Worm (Caenorhabditis elegans): Measurements from ENCODE around the gene srh-27.

The srh-27 gene

DNA sequence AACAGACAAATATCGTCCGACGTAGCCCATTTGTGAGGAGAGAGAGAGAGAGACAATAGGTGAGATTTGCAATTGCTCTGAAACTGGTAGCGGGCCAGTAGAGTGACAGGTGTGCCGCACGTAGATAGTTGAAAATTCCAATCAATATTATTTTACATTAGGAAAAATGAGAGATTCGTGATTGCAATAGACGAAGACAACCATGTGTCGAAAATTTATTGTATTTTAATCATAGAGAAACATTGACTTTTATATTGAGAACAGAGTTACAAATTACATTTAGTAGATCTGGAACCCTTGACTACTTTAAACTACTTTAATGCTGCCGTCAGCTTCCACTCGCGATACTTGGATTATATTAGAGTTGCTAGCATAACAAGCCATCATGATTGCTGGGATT is 35.9 kb upstream of the srh-27 start, which contains the start of gene Y57A10C.1:
Y57A10C.1 (minus strand) TSS at position 101 of the 400 bp plus-strand sequence.
- no peak for TF ChIP-seq nhr-10 (tag; optimal IDR thresholded peaks at IDR 0.05)
- TF ChIP-seq gmeb-1 (tag; optimal IDR thresholded peaks at IDR 0.05) = no peak
- no peak for TF ChIP-seq nhr-77 (tag; optimal IDR thresholded peaks at IDR 0.05)
- TF ChIP-seq mab-5 (tag; optimal IDR thresholded peaks at IDR 0.05) = no peak
- no peak for TF ChIP-seq snpc-4 (tag; optimal IDR thresholded peaks at IDR 0.05)
- no peak for TF ChIP-seq dmd-4 (tag; optimal IDR thresholded peaks at IDR 0.05)

DNA sequence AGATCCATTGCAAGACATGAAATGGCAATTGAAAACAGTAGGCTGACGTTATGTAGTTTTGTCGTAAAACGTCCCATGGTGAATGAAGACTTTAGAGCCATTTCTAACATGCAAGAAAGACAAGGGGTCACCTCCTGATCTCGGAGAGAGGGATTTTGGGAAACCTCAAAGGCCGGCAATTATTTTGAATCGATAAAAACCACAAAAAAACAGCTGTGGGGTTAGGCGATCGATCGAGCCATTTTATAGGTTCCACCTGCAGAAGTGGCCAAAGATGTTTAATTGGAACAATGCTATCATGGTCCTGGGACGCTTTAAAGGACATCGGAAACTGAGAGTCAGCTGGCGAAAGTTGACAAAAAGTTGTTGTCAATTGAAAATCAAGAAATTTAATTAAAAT is 33.5 kb upstream of the srh-27 start, which contains the start of gene Y57A10C.11:
Y57A10C.11 (minus strand) TSS at position 101 of the 400 bp plus-strand sequence.
- no peak for TF ChIP-seq mbf-1 (tag; optimal IDR thresholded peaks at IDR 0.05)
- no peak for TF ChIP-seq nhr-77 (tag; optimal IDR thresholded peaks at IDR 0.05)
- TF ChIP-seq unc-55 (GFP tag; optimal IDR thresholded peaks at IDR 0.05) = no peak
- no peak for TF ChIP-seq lin-39 (tag; optimal IDR thresholded peaks at IDR 0.05)
- TF ChIP-seq lin-11 (tag; optimal IDR thresholded peaks at IDR 0.05) = no peak
- TF ChIP-seq nhr-237 (tag; optimal IDR thresholded peaks at IDR 0.05) = no peak
- TF ChIP-seq F13H6.1 (tag; optimal IDR thresholded peaks at IDR 0.05) = no peak
- no peak for TF ChIP-seq mab-5 (tag; optimal IDR thresholded peaks at IDR 0.05)
- no peak for TF ChIP-seq skn-1 (tag; optimal IDR thresholded peaks at IDR 0.05)
- no peak for TF ChIP-seq aly-2 (tag; optimal IDR thresholded peaks at IDR 0.05)
- TF ChIP-seq ama-1 (optimal IDR thresholded peaks at IDR 0.05) = no peak
- TF ChIP-seq nhr-25 (tag; optimal IDR thresholded peaks at IDR 0.05) = no peak
- TF ChIP-seq alr-1 (tag; optimal IDR thresholded peaks at IDR 0.05) = no peak
- TF ChIP-seq nhr-129 (tag; optimal IDR thresholded peaks at IDR 0.05) = no peak
- TF ChIP-seq elt-1 (tag; optimal IDR thresholded peaks at IDR 0.05) = no peak
- no peak for TF ChIP-seq nhr-21 (tag; optimal IDR thresholded peaks at IDR 0.05)
- TF ChIP-seq blmp-1 (tag; optimal IDR thresholded peaks at IDR 0.05; ENCODE audit: insufficient read depth) = no peak
- TF ChIP-seq snpc-4 (tag; optimal IDR thresholded peaks at IDR 0.05) = no peak
- TF ChIP-seq C34F6.9 (tag; optimal IDR thresholded peaks at IDR 0.05) = no peak
- no peak for TF ChIP-seq nhr-10 (tag; optimal IDR thresholded peaks at IDR 0.05)

DNA sequence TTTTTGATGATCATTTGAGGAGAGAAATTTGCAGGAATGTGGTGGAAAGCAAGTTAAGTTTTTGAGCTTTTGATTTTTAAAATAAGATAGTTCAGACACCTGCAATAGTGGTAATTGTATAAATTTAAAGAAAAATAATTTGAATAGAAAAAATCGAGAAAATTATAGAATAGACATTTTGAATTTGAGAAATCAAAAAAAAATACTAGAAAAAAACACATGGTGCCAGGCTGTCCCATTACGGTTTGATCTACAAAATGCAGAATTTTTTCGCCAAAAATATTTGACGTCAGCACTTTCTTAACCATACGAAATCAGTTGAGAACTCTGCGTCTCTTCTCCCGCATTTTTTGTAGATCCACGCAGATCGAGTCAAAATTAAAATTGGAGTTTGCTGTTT is 30.8 kb upstream of the srh-27 start, which contains the start of gene sre-27:
sre-27 (minus strand) TSS at position 101 of the 400 bp plus-strand sequence.
- TF ChIP-seq F13H6.1 (tag; optimal IDR thresholded peaks at IDR 0.05) (no peak), lin-13 (GFP tag; optimal IDR thresholded peaks at IDR 0.05) (no peak), unc-62 (GFP tag; optimal IDR thresholded peaks at IDR 0.05) (no peak)

DNA sequence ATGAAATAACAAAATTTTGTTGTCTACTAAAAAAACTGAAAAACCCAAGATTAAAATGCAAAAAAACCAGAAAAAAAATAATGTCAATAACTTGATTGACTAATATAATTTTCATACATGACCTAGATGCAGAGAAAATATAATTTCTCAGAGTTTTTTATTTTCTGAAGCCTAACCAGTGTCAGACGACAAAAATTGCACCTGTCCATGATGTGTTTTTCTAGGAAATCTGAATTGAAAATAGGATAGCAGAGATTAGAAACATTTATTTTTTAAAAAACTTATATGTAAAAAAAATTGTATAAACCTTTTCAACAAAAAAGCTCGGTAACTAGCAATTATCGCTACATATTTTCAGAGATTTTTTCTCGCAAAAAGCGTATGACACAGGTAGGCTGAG is 30.3 kb upstream of the srh-27 start:
- TF ChIP-seq unc-55 (GFP tag; optimal IDR thresholded peaks at IDR 0.05) (no peak), nhr-25 (tag; optimal IDR thresholded peaks at IDR 0.05) (no peak), sma-9 (GFP tag; optimal IDR thresholded peaks at IDR 0.05) (peak; percentile 10), sma-9 (tag; optimal IDR thresholded peaks at IDR 0.05) (no peak), elt-3 (tag; optimal IDR thresholded peaks at IDR 0.05) (no peak), Y55F3AM.14 (GFP tag; optimal IDR thresholded peaks at IDR 0.05) (no peak)

DNA sequence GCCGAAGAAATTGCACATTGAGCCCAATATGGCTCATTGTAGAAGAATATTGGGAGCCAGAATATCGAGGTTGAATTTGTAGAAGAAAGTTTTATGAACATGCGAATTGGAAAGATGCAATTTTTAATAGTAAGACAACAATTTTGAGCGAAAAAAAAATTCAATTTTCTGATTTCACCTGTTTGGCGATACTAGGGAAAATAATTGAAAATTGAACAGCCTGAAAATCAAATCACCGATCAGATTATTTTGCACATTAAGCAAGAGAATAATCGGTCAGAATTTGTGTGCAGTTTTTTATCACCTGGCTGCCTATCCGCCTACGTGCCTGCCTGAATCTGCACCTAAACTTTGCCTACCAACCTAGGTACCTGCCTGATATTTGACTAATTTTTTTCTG is 27.9 kb upstream of the srh-27 start, which contains the start of gene sre-26:
sre-26 (minus strand) TSS at position 101 of the 400 bp plus-strand sequence.
- no peak for TF ChIP-seq mbf-1 (tag; optimal IDR thresholded peaks at IDR 0.05)
- TF ChIP-seq nhr-237 (tag; optimal IDR thresholded peaks at IDR 0.05) = no peak
- TF ChIP-seq unc-55 (GFP tag; optimal IDR thresholded peaks at IDR 0.05) = no peak
- no peak for TF ChIP-seq nhr-11 (tag; optimal IDR thresholded peaks at IDR 0.05)

DNA sequence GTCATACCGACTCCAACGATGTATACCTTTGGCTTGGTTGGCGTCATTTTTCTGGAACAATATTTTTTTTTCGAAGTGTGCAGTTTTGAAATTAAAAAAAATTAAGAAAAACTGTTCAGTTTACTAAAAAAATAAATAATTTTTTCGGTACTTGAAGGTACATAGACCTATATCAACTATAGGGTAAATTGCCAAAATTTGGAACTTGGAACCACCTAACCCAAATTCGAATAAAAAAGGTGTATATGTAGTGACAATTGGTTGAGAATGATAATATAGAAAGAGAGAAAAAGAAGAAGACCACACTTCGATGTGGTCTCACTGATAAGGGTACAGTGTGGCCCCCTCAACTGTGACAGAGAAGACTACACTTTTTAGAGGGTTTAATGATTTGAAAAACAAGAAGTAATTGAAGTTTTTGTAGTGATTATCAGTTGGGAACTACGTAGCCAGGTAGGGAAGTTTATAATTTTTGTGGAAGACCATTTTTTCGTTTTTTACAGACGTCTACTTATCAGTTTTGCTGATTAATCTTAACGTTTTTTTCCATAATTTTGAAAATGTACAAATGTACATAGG is 22.6 kb upstream of the srh-27 start, which contains the start of gene daf-22:
daf-22 (minus strand) TSS at position 51 of the 579 bp plus-strand sequence.
- TF ChIP-seq ZK546.5 (tag; optimal IDR thresholded peaks at IDR 0.05) = no peak
- peak; percentile 65 for TF ChIP-seq fos-1 (tag; optimal IDR thresholded peaks at IDR 0.05)
- TF ChIP-seq lin-39 (tag; optimal IDR thresholded peaks at IDR 0.05) = no peak
- TF ChIP-seq dmd-4 (tag; optimal IDR thresholded peaks at IDR 0.05) = no peak
- peak; percentile 57 for TF ChIP-seq sma-9 (GFP tag; optimal IDR thresholded peaks at IDR 0.05)
- no peak for TF ChIP-seq sma-9 (tag; optimal IDR thresholded peaks at IDR 0.05)
- no peak for TF ChIP-seq ceh-82 (tag; optimal IDR thresholded peaks at IDR 0.05)
- TF ChIP-seq blmp-1 (tag; optimal IDR thresholded peaks at IDR 0.05; ENCODE audit: insufficient read depth) = no peak
- no peak for TF ChIP-seq alr-1 (tag; optimal IDR thresholded peaks at IDR 0.05)
- TF ChIP-seq lin-11 (tag; optimal IDR thresholded peaks at IDR 0.05) = no peak
- TF ChIP-seq gmeb-1 (tag; optimal IDR thresholded peaks at IDR 0.05) = peak; percentile 37
- TF ChIP-seq sma-3 (GFP tag; optimal IDR thresholded peaks at IDR 0.05) = peak; percentile 28
- no peak for TF ChIP-seq lin-13 (GFP tag; optimal IDR thresholded peaks at IDR 0.05)
- TF ChIP-seq nhr-10 (tag; optimal IDR thresholded peaks at IDR 0.05) = no peak
- TF ChIP-seq sem-4 (tag; optimal IDR thresholded peaks at IDR 0.05) = no peak
- peak; percentile 59 for TF ChIP-seq crh-2 (tag; optimal IDR thresholded peaks at IDR 0.05)

Data from whole organism, L2 larva.